Worm (Caenorhabditis elegans) whole organism, young adult: ENCODE data around the gene M03C11.6.
A peak's percentile ranks its signal among the peaks of the same experiment; 100 is the strongest.

Source experiments
- B0336.3 ChIP-seq: fragments of 200-800 bp; sonication (Bioruptor generic); IDR thresholded peaks from 2 replicates; pipeline ENCODE4 v1.3.6; 2022; ENCODE audit warnings: missing genetic modification characterization, missing compliant biosample characterization
- C06A6.2 ChIP-seq: fragments of 200-800 bp; sonication (Bioruptor generic); conservative IDR thresholded peaks from 2 replicates; pipeline ENCODE4 v1.3.6; 2022; ENCODE audit warnings: missing genetic modification characterization, missing compliant biosample characterization
- D2030.7 ChIP-seq: fragments of 200-800 bp; sonication (Bioruptor generic); IDR thresholded peaks from 2 replicates; pipeline ENCODE4 v1.3.6; 2022; ENCODE audit warnings: missing genetic modification reagents, missing genetic modification characterization, missing compliant biosample characterization
- F23B12.7 ChIP-seq: sonication (generic microtip); optimal IDR thresholded peaks from 2 replicates; lab custom pipeline; 2017; ENCODE audit warnings: missing genetic modification characterization, mild to moderate bottlenecking, missing compliant biosample characterization, antibody characterized with exemption, moderate library complexity; ENCODE audit not compliant: insufficient read depth
- F37B4.10 ChIP-seq: fragments of 200-800 bp; sonication (Bioruptor generic); IDR thresholded peaks from 2 replicates; pipeline ENCODE4 v1.3.6; 2022; ENCODE audit warnings: missing genetic modification characterization, missing compliant biosample characterization
- F52B5.7 ChIP-seq: sonication (generic microtip); optimal IDR thresholded peaks from 2 replicates; lab custom pipeline; 2016; ENCODE audit warnings: mild to moderate bottlenecking, missing genetic modification characterization, missing compliant biosample characterization
- F55B11.4 ChIP-seq: sonication (generic microtip); optimal IDR thresholded peaks from 2 replicates; lab custom pipeline; 2016; ENCODE audit warnings: missing compliant biosample characterization, missing genetic modification characterization, borderline replicate concordance; ENCODE audit not compliant: insufficient read depth
- K11D2.4 ChIP-seq: fragments of 200-800 bp; sonication (Bioruptor generic); IDR thresholded peaks from 2 replicates; pipeline ENCODE4 v1.3.6; 2022; ENCODE audit warnings: missing genetic modification reagents, missing genetic modification characterization, missing compliant biosample characterization
- T07F8.4 ChIP-seq: sonication (generic microtip); optimal IDR thresholded peaks from 2 replicates; lab custom pipeline; 2016; ENCODE audit warnings: mild to moderate bottlenecking, missing genetic modification characterization, moderate library complexity, missing compliant biosample characterization
- T26A5.8 ChIP-seq: sonication (generic microtip); optimal IDR thresholded peaks from 2 replicates; lab custom pipeline; 2016; ENCODE audit warnings: missing genetic modification characterization, missing compliant biosample characterization
- Y53F4B.3 ChIP-seq: fragments of 200-800 bp; sonication (Bioruptor generic); IDR thresholded peaks from 2 replicates; pipeline ENCODE4 v1.3.6; 2022; ENCODE audit warnings: missing genetic modification reagents, missing genetic modification characterization, missing compliant biosample characterization
- Y56A3A.18 ChIP-seq: fragments of 200-800 bp; sonication (Bioruptor generic); IDR thresholded peaks from 2 replicates; pipeline ENCODE4 v1.3.6; 2022; ENCODE audit warnings: missing genetic modification reagents, missing genetic modification characterization, missing compliant biosample characterization
- Y67H2A.10 ChIP-seq: fragments of 200-800 bp; sonication (Bioruptor generic); conservative IDR thresholded peaks from 2 replicates; pipeline ENCODE4 v1.3.6; 2022; ENCODE audit warnings: missing genetic modification reagents, missing genetic modification characterization, missing compliant biosample characterization
- Y95B8A.8 ChIP-seq: fragments of 200-800 bp; sonication (Bioruptor generic); IDR thresholded peaks from 2 replicates; pipeline ENCODE4 v1.3.6; 2022; ENCODE audit warnings: missing genetic modification reagents, missing genetic modification characterization, missing compliant biosample characterization
- ZK185.1 ChIP-seq: sonication (generic microtip); optimal IDR thresholded peaks from 2 replicates; lab custom pipeline; 2016; ENCODE audit warnings: mild to moderate bottlenecking, missing genetic modification characterization, missing compliant biosample characterization; ENCODE audit not compliant: poor library complexity, severe bottlenecking
- akir-1 ChIP-seq: fragments of 200-800 bp; sonication (Bioruptor generic); optimal IDR thresholded peaks from 2 replicates; lab custom pipeline; 2018; ENCODE audit warnings: mild to moderate bottlenecking, missing genetic modification characterization, moderate library complexity, missing compliant biosample characterization
- athp-1 ChIP-seq: sonication (generic microtip); optimal IDR thresholded peaks from 2 replicates; lab custom pipeline; 2017; ENCODE audit warnings: mild to moderate bottlenecking, missing genetic modification characterization, missing compliant biosample characterization
- bed-1 ChIP-seq: fragments of 200-800 bp; sonication (Bioruptor generic); IDR thresholded peaks from 2 replicates; pipeline ENCODE4 v1.3.6; 2022; ENCODE audit warnings: missing genetic modification reagents, missing genetic modification characterization, missing compliant biosample characterization
- bed-2 ChIP-seq: fragments of 200-800 bp; sonication (Bioruptor generic); IDR thresholded peaks from 2 replicates; pipeline ENCODE4 v1.3.6; 2022; ENCODE audit warnings: missing genetic modification reagents, missing genetic modification characterization, missing compliant biosample characterization
- ceh-40 ChIP-seq: fragments of 200-800 bp; sonication (Bioruptor generic); IDR thresholded peaks from 2 replicates; pipeline ENCODE4 v1.3.6; 2022; ENCODE audit warnings: missing genetic modification characterization, missing compliant biosample characterization
- ceh-79 ChIP-seq: sonication (generic microtip); optimal IDR thresholded peaks from 2 replicates; lab custom pipeline; 2017; ENCODE audit warnings: mild to moderate bottlenecking, missing genetic modification characterization, missing compliant biosample characterization
- die-1 ChIP-seq: sonication (generic microtip); optimal IDR thresholded peaks from 2 replicates; lab custom pipeline; 2016; ENCODE audit warnings: missing genotype, mild to moderate bottlenecking, missing genetic modification characterization, missing compliant biosample characterization
- dox-1 ChIP-seq: fragments of 200-800 bp; sonication (Bioruptor generic); IDR thresholded peaks from 2 replicates; pipeline ENCODE4 v1.3.6; 2022; ENCODE audit warnings: missing genetic modification reagents, missing genetic modification characterization, missing compliant biosample characterization
- efl-1 ChIP-seq: fragments of 150-350 bp; optimal IDR thresholded peaks from 2 replicates; lab custom pipeline; 2014; ENCODE audit warnings: missing biosample characterization, missing genetic modification reagents, missing genetic modification characterization
- egl-44 ChIP-seq: fragments of 200-800 bp; sonication (Bioruptor generic); IDR thresholded peaks from 2 replicates; pipeline ENCODE4 v1.3.6; 2022; ENCODE audit warnings: missing genetic modification reagents, missing genetic modification characterization, missing compliant biosample characterization
- ekl-4 ChIP-seq: fragments of 200-800 bp; sonication (Bioruptor generic); IDR thresholded peaks from 2 replicates; pipeline ENCODE4 v1.3.6; 2022; ENCODE audit warnings: missing genetic modification reagents, missing genetic modification characterization, missing compliant biosample characterization
- him-1 ChIP-seq: sonication (generic microtip); optimal IDR thresholded peaks from 2 replicates; lab custom pipeline; 2016; ENCODE audit warnings: missing genotype, missing genetic modification reagents, missing genetic modification characterization, missing compliant biosample characterization
- hlh-26 ChIP-seq: fragments of 200-800 bp; sonication (Bioruptor generic); conservative IDR thresholded peaks from 2 replicates; pipeline ENCODE4 v1.3.6; 2022; ENCODE audit warnings: missing genetic modification reagents, missing genetic modification characterization, missing compliant biosample characterization
- hmg-20 ChIP-seq: fragments of 200-800 bp; sonication (Bioruptor generic); IDR thresholded peaks from 2 replicates; pipeline ENCODE4 v1.3.6; 2022; ENCODE audit warnings: missing genetic modification reagents, missing genetic modification characterization, missing compliant biosample characterization
- lag-1 ChIP-seq: fragments of 200-800 bp; sonication (Bioruptor generic); IDR thresholded peaks from 2 replicates; pipeline ENCODE4 v1.3.6; 2022; ENCODE audit warnings: missing genetic modification reagents, missing genetic modification characterization, missing compliant biosample characterization
- let-526 ChIP-seq: fragments of 200-800 bp; sonication (Bioruptor generic); IDR thresholded peaks from 2 replicates; pipeline ENCODE4 v1.3.6; 2022; ENCODE audit warnings: missing genetic modification reagents, missing genetic modification characterization, missing compliant biosample characterization
- lin-26 ChIP-seq: fragments of 200-800 bp; sonication (Bioruptor generic); IDR thresholded peaks from 2 replicates; pipeline ENCODE4 v1.3.6; 2022; ENCODE audit warnings: missing genetic modification reagents, missing genetic modification characterization, missing compliant biosample characterization
- lsl-1 ChIP-seq: fragments of 200-800 bp; sonication (Bioruptor generic); optimal IDR thresholded peaks from 2 replicates; lab custom pipeline; 2018; ENCODE audit warnings: mild to moderate bottlenecking, missing genetic modification characterization, moderate library complexity, missing compliant biosample characterization
- madf-3 ChIP-seq: fragments of 200-800 bp; sonication (Bioruptor generic); IDR thresholded peaks from 2 replicates; pipeline ENCODE4 v1.3.6; 2022; ENCODE audit warnings: missing genetic modification reagents, missing genetic modification characterization, missing compliant biosample characterization
- madf-8 ChIP-seq: fragments of 200-800 bp; sonication (Bioruptor generic); conservative IDR thresholded peaks from 2 replicates; pipeline ENCODE4 v1.3.6; 2022; ENCODE audit warnings: missing genetic modification reagents, missing genetic modification characterization, missing compliant biosample characterization
- mel-28 ChIP-seq: sonication (generic microtip); optimal IDR thresholded peaks from 2 replicates; lab custom pipeline; 2016; ENCODE audit warnings: borderline replicate concordance, mild to moderate bottlenecking, missing genetic modification characterization, missing compliant biosample characterization
- mes-4 ChIP-seq: sonication (generic microtip); optimal IDR thresholded peaks from 2 replicates; lab custom pipeline; 2016; ENCODE audit warnings: missing genotype, missing genetic modification characterization, missing compliant biosample characterization
- mxl-1 ChIP-seq: sonication (generic microtip); optimal IDR thresholded peaks from 2 replicates; lab custom pipeline; 2016; ENCODE audit warnings: missing genetic modification characterization, missing compliant biosample characterization
- nhr-179 ChIP-seq: sonication (generic microtip); optimal IDR thresholded peaks from 2 replicates; lab custom pipeline; 2016; ENCODE audit warnings: mild to moderate bottlenecking, missing genetic modification characterization, missing compliant biosample characterization
- nhr-80 ChIP-seq: sonication (generic microtip); optimal IDR thresholded peaks from 2 replicates; lab custom pipeline; 2016; ENCODE audit warnings: missing genetic modification characterization, missing compliant biosample characterization
- pha-4 ChIP-seq: fragments of 150-350 bp; sonication (generic microtip); optimal IDR thresholded peaks from 2 replicates; lab custom pipeline; 2014; ENCODE audit warnings: missing biosample characterization, missing genetic modification reagents, missing genetic modification characterization
- rpc-1 ChIP-seq, 2 experiments: fragments of 150-350 bp in 1 of 2; sonication (generic microtip) in 1 of 2; optimal IDR thresholded peaks; 2 replicates each; lab custom pipeline; 2014 to 2018; ENCODE audit warnings: missing biosample characterization in 1 of 2, missing genetic modification characterization in 1 of 2, missing genetic modification reagents in 1 of 2, missing genotype in 1 of 2
- snpc-1.3 ChIP-seq: sonication (generic microtip); optimal IDR thresholded peaks from 2 replicates; lab custom pipeline; 2017; ENCODE audit warnings: missing genetic modification characterization, mild to moderate bottlenecking, missing compliant biosample characterization, antibody characterized with exemption, moderate library complexity, missing genotype, missing genetic modification reagents; ENCODE audit not compliant: insufficient read depth
- somi-1 ChIP-seq: fragments of 200-800 bp; sonication (Bioruptor generic); optimal IDR thresholded peaks from 2 replicates; lab custom pipeline; 2018; ENCODE audit warnings: mild to moderate bottlenecking, missing genetic modification characterization, missing compliant biosample characterization
- tlf-1 ChIP-seq: fragments of 200-800 bp; sonication (Bioruptor generic); optimal IDR thresholded peaks from 2 replicates; lab custom pipeline; 2018; ENCODE audit warnings: mild to moderate bottlenecking, missing genetic modification characterization, missing compliant biosample characterization
- unc-62 ChIP-seq: fragments of 150-350 bp; optimal IDR thresholded peaks from 2 replicates; lab custom pipeline; 2014; ENCODE audit warnings: missing biosample characterization, missing genetic modification reagents, missing genetic modification characterization
- zim-3 ChIP-seq: sonication (generic microtip); optimal IDR thresholded peaks from 2 replicates; lab custom pipeline; 2017; ENCODE audit warnings: mild to moderate bottlenecking, missing genetic modification characterization, moderate library complexity, missing compliant biosample characterization
- ztf-18 ChIP-seq: sonication (generic microtip); optimal IDR thresholded peaks from 2 replicates; lab custom pipeline; 2016; ENCODE audit warnings: missing genotype, mild to moderate bottlenecking, missing genetic modification characterization, missing compliant biosample characterization

M03C11.6 gene

DNA sequence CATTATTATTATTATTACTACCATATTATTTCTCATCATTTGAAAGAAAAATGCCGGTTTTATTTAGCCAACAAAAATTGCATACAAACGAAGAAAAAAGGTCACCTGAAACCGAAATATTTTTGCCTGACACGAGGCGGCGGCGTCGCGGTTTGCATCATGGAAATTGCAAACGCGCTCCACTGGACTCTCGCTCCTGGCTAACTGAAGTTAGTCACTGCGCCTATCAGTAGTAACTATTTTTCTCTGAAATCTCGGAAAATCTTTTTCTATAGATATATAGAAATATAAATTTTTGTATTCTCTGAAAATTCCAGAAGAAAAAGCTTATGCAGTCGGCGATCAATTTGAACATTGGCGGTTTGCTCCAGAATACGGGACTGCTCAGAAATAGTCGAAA, 8.0 kb downstream of the M03C11.6 start, which contains the start of gene ymel-1 (continued):
- TF ChIP-seq nhr-179 (tag; lab: Kevin White, UChicago): no peak
- TF ChIP-seq let-526 (GFP tag; lab: Robert Waterston, UW): no peak
- TF ChIP-seq somi-1 (GFP tag; lab: Kevin White, UChicago): no peak
- TF ChIP-seq mes-4 (tag; lab: Kevin White, UChicago): no peak
- TF ChIP-seq efl-1 (GFP tag; lab: Kevin White, UChicago): no peak
- TF ChIP-seq Y53F4B.3: no peak
- no peak for TF ChIP-seq Y67H2A.10 (GFP tag; lab: Robert Waterston, UW)
- no peak for TF ChIP-seq T07F8.4
- TF ChIP-seq F52B5.7 (tag; lab: Kevin White, UChicago): peak; percentile 39
- TF ChIP-seq ceh-40 (GFP tag; lab: Robert Waterston, UW): no peak
- TF ChIP-seq zim-3 (tag; lab: Kevin White, UChicago): no peak
- no peak for TF ChIP-seq madf-3 (GFP tag; lab: Robert Waterston, UW)
- no peak for TF ChIP-seq hmg-20 (GFP tag; lab: Robert Waterston, UW)
- no peak for TF ChIP-seq lsl-1
- TF ChIP-seq ekl-4 (GFP tag; lab: Robert Waterston, UW): no peak
- peak; percentile 25 for TF ChIP-seq ztf-18 (tag; lab: Kevin White, UChicago)
- TF ChIP-seq F37B4.10 (GFP tag; lab: Robert Waterston, UW): no peak
- TF ChIP-seq hlh-26: no peak
- TF ChIP-seq athp-1 (tag; lab: Kevin White, UChicago): peak; percentile 48
- no peak for TF ChIP-seq unc-62 (GFP tag; lab: Kevin White, UChicago)
- TF ChIP-seq dox-1 (GFP tag; lab: Robert Waterston, UW): no peak
- no peak for TF ChIP-seq D2030.7 (GFP tag; lab: Robert Waterston, UW)
- TF ChIP-seq T26A5.8: no peak
- no peak for TF ChIP-seq die-1
- no peak for TF ChIP-seq rpc-1 (optimal IDR thresholded peaks at IDR 0.05; lab: Kevin White, UChicago)
- no peak for TF ChIP-seq rpc-1 (tag; optimal IDR thresholded peaks at IDR 0.05; lab: Kevin White, UChicago)
- no peak for TF ChIP-seq F55B11.4 (tag; lab: Kevin White, UChicago)
- TF ChIP-seq nhr-80 (tag; lab: Kevin White, UChicago): peak; percentile 28
- no peak for TF ChIP-seq C06A6.2 (GFP tag; lab: Robert Waterston, UW)
- TF ChIP-seq akir-1 (GFP tag; lab: Kevin White, UChicago): no peak
- TF ChIP-seq mel-28 (tag; lab: Kevin White, UChicago): no peak
- no peak for TF ChIP-seq K11D2.4 (GFP tag; lab: Robert Waterston, UW)
- no peak for TF ChIP-seq tlf-1
- no peak for TF ChIP-seq lag-1 (GFP tag; lab: Robert Waterston, UW)
- peak; percentile 51; the same call in 1 of the 2 replicates for TF ChIP-seq B0336.3 (GFP tag; lab: Robert Waterston, UW)
- TF ChIP-seq, all 124 proteins: peak for 23

ce11 chrIII:10407198-10407663, 16.6 kb downstream of the M03C11.6 start, which contains the start of gene hat-1:
hat-1 (minus strand) TSS chrIII:10407248.
- TF ChIP-seq hlh-26 (no peak), Y56A3A.18 (GFP tag; lab: Robert Waterston, UW) (peak; percentile 90), mxl-1 (tag; lab: Kevin White, UChicago) (no peak), ZK185.1 (tag; lab: Kevin White, UChicago) (no peak), Y95B8A.8 (peak; percentile 92), egl-44 (peak; percentile 53; the same call in 1 of the 2 replicates), snpc-1.3 (tag; lab: Kevin White, UChicago) (peak; percentile 82), mel-28 (tag; lab: Kevin White, UChicago) (peak; percentile 49), pha-4 (peak; percentile 76), lin-26 (0 out of 2 replicates have a peak, but pooled peaks have one; percentile 43), F23B12.7 (tag; lab: Kevin White, UChicago) (peak; percentile 63), him-1 (tag; lab: Kevin White, UChicago) (no peak), bed-1 (GFP tag; lab: Robert Waterston, UW) (no peak), bed-2 (GFP tag; lab: Robert Waterston, UW) (no peak), Y67H2A.10 (GFP tag; lab: Robert Waterston, UW) (0 out of 2 replicates have a peak, but pooled peaks have one; percentile 57), let-526 (GFP tag; lab: Robert Waterston, UW) (0 out of 2 replicates have a peak, but pooled peaks have one; percentile 65), ceh-79 (tag; lab: Kevin White, UChicago) (no peak), madf-8 (GFP tag; lab: Robert Waterston, UW) (peak; percentile 84), efl-1 (GFP tag; lab: Kevin White, UChicago) (peak; percentile 81)
